Fruit fly (Drosophila melanogaster): ENCODE results near the gene Gss2.
A peak's percentile ranks its signal among the peaks of the same experiment; 100 is the strongest.

Gss2 gene

DNA sequence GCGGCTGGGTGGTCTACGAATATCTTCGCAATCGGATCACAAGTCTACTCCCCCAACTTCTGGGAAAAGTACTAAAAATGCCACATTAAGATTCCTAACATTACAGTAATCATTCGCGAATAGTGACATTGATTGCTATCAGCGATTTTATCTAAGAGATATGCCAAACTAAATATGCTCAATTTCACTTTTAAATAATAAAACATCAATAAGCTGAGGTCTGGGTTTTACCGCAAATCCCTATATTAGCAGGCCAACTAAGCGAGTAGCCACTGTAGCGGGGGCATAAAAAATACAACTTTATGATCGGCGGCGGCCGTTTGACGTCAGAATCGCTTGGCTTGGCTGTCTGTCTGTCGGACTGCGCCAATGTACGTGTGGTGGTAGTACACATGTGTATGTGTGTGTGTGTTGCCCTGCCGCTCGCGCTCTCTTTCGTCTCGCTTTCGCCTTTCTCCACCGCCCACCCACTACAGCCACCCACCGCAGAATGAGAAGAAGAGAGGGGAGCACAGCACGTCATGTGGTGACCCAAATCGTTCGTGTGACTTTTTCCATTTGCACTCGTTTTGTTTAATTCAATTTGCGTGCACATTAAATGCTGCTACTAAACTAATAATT, 19.1 kb upstream of the Gss2 start (continued):
- peak; percentile 70; the same call in 1 of the 2 replicates for TF ChIP-seq sim (GFP tag; IDR thresholded peaks at IDR 0.05)
- peak; percentile 96 for TF ChIP-seq pho (GFP tag; optimal IDR thresholded peaks at IDR 0.05)
- peak; percentile 97 for TF ChIP-seq CG31441 (GFP tag; IDR thresholded peaks at IDR 0.05)
- peak; percentile 93 for TF ChIP-seq al (GFP tag; IDR thresholded peaks at IDR 0.05)
- no peak for TF ChIP-seq hkb (optimal IDR thresholded peaks at IDR 0.05)
- TF ChIP-seq hkb (GFP tag; IDR thresholded peaks at IDR 0.05) = peak; percentile 93
- no peak for TF ChIP-seq hbn (GFP tag; IDR thresholded peaks at IDR 0.05; ENCODE audit: partially characterized antibody)
- peak; percentile 92 for TF ChIP-seq CG14050 (GFP tag; IDR thresholded peaks at IDR 0.05)
- TF ChIP-seq bbx (GFP tag; IDR thresholded peaks at IDR 0.05; ENCODE audit: partially characterized antibody) = no peak
- peak; percentile 46; the same call in 1 of the 2 replicates for TF ChIP-seq CkIIα-i1 (GFP tag; IDR thresholded peaks at IDR 0.05)
- TF ChIP-seq tap (tag; optimal IDR thresholded peaks at IDR 0.05) = peak; percentile 90
- TF ChIP-seq Rx (GFP tag; IDR thresholded peaks at IDR 0.05) = peak; percentile 92
- peak; percentile 93 for TF ChIP-seq Aef1 (GFP tag; IDR thresholded peaks at IDR 0.05)
- no peak for TF ChIP-seq Hr39 (optimal IDR thresholded peaks at IDR 0.05)
- TF ChIP-seq kni (GFP tag; optimal IDR thresholded peaks at IDR 0.05) = peak; percentile 62
- TF ChIP-seq ash1 (GFP tag; optimal IDR thresholded peaks at IDR 0.05) = peak; percentile 62
- peak; percentile 89 for TF ChIP-seq eyg (GFP tag; optimal IDR thresholded peaks at IDR 0.05)
- peak; percentile 96 for TF ChIP-seq schlank (tag; optimal IDR thresholded peaks at IDR 0.05)
- peak; percentile 96 for TF ChIP-seq CG2678 (tag; optimal IDR thresholded peaks at IDR 0.05)
- peak; percentile 95 to 97 for TF ChIP-seq Pdp1 (GFP tag; optimal IDR thresholded peaks at IDR 0.05)
- TF ChIP-seq CG31388 (GFP tag; optimal IDR thresholded peaks at IDR 0.05) = peak; percentile 70
- TF ChIP-seq D (optimal IDR thresholded peaks at IDR 0.05) = no peak
- TF ChIP-seq D (GFP tag; optimal IDR thresholded peaks at IDR 0.05) = peak; percentile 85
- peak; percentile 97 for TF ChIP-seq unpg (GFP tag; optimal IDR thresholded peaks at IDR 0.05)
- no peak for TF ChIP-seq sna (GFP tag; IDR thresholded peaks at IDR 0.05; ENCODE audit: partially characterized antibody)
- TF ChIP-seq Gug (GFP tag; IDR thresholded peaks at IDR 0.05) = peak; percentile 98
- TF ChIP-seq CG10431 (GFP tag; optimal IDR thresholded peaks at IDR 0.05) = peak; percentile 87
- TF ChIP-seq Neu2 (GFP tag; optimal IDR thresholded peaks at IDR 0.05; ENCODE audit: borderline replicate concordance) = no peak
- TF ChIP-seq chif (GFP tag; optimal IDR thresholded peaks at IDR 0.05) = peak; percentile 93
- TF ChIP-seq Poxn (GFP tag; IDR thresholded peaks at IDR 0.05) = peak; percentile 87
- peak; percentile 94 for TF ChIP-seq crc (GFP tag; optimal IDR thresholded peaks at IDR 0.05)
- peak; percentile 56 for TF ChIP-seq Jarid2 (GFP tag; optimal IDR thresholded peaks at IDR 0.05)
- TF ChIP-seq CG3281 (GFP tag; optimal IDR thresholded peaks at IDR 0.05) = peak; percentile 91
- TF ChIP-seq bowl (GFP tag; IDR thresholded peaks at IDR 0.05) = peak; percentile 86
- TF ChIP-seq Bgb (GFP tag; IDR thresholded peaks at IDR 0.05; ENCODE audit: partially characterized antibody) = no peak
- TF ChIP-seq ato (GFP tag; IDR thresholded peaks at IDR 0.05; ENCODE audit: partially characterized antibody) = no peak
- no peak for TF ChIP-seq TFAM (GFP tag; optimal IDR thresholded peaks at IDR 0.05)
- peak; percentile 98 for TF ChIP-seq CG2120 (GFP tag; optimal IDR thresholded peaks at IDR 0.05)
- peak; percentile 93 for TF ChIP-seq CG14667 (GFP tag; IDR thresholded peaks at IDR 0.05)
- TF ChIP-seq otp (GFP tag; IDR thresholded peaks at IDR 0.05) = peak; percentile 95
- TF ChIP-seq Hsf (GFP tag; optimal IDR thresholded peaks at IDR 0.05) = peak; percentile 93
- TF ChIP-seq Awh (GFP tag; IDR thresholded peaks at IDR 0.05) = peak; percentile 92
- peak; percentile 83 for TF ChIP-seq Asciz (GFP tag; optimal IDR thresholded peaks at IDR 0.05)
- peak; percentile 84 for TF ChIP-seq aop (GFP tag; IDR thresholded peaks at IDR 0.05)
- TF ChIP-seq MBD-R2 (GFP tag; IDR thresholded peaks at IDR 0.05) = peak; percentile 85
- peak; percentile 97 for TF ChIP-seq CG7839 (tag; optimal IDR thresholded peaks at IDR 0.05)
- TF ChIP-seq Camta (GFP tag; optimal IDR thresholded peaks at IDR 0.05) = peak; percentile 92
- peak; percentile 40 for TF ChIP-seq Spps (tag; optimal IDR thresholded peaks at IDR 0.05)
- peak; percentile 72 for TF ChIP-seq CG3163 (GFP tag; optimal IDR thresholded peaks at IDR 0.05)
- TF ChIP-seq CG5180 (GFP tag; optimal IDR thresholded peaks at IDR 0.05) = peak; percentile 87
- TF ChIP-seq Hmx (GFP tag; optimal IDR thresholded peaks at IDR 0.05) = peak; percentile 85
